Fruit fly (Drosophila melanogaster) whole organism, embryonic: ENCODE measurements around the gene Nse1.

Experiments used
- Bdp1 ChIP-seq: fragments of 200-800 bp; sonication (Bioruptor generic); optimal IDR thresholded peaks from 3 replicates; lab custom pipeline; 2016; ENCODE audit warnings: missing biosample characterization, missing genetic modification characterization
- CG10565 ChIP-seq: fragments of 200-800 bp; sonication (Bioruptor generic); optimal IDR thresholded peaks from 3 replicates; lab custom pipeline; 2016; ENCODE audit warnings: missing biosample characterization, mild to moderate bottlenecking, missing genetic modification characterization
- CG11456 ChIP-seq: fragments of 200-800 bp; sonication (Bioruptor generic); IDR thresholded peaks from 3 replicates; pipeline ENCODE4 v1.3.6; 2022; ENCODE audit warnings: missing biosample characterization, missing genetic modification characterization
- CG11723 ChIP-seq: fragments of 200-800 bp; sonication (Bioruptor generic); optimal IDR thresholded peaks from 2 replicates; lab custom pipeline; 2017; ENCODE audit warnings: missing biosample characterization, mild to moderate bottlenecking, missing genetic modification characterization
- CG12299 ChIP-seq: fragments of 200-800 bp; sonication (Bioruptor generic); optimal IDR thresholded peaks from 2 replicates; lab custom pipeline; 2018; ENCODE audit warnings: missing biosample characterization, mild to moderate bottlenecking, missing genetic modification characterization
- CG14441 ChIP-seq: fragments of 200-800 bp; sonication (Bioruptor generic); IDR thresholded peaks from 2 replicates; pipeline ENCODE4 v1.3.6; 2022; ENCODE audit warnings: missing biosample characterization, missing genetic modification characterization
- CG14860 ChIP-seq: fragments of 200-800 bp; sonication (Bioruptor generic); IDR thresholded peaks from 3 replicates; pipeline ENCODE4 v1.3.6; 2022; ENCODE audit warnings: missing biosample characterization, missing genetic modification characterization; ENCODE audit not compliant: partially characterized antibody
- CG15011 ChIP-seq: fragments of 200-800 bp; sonication (Bioruptor generic); optimal IDR thresholded peaks from 3 replicates; lab custom pipeline; 2018; ENCODE audit warnings: missing biosample characterization, mild to moderate bottlenecking, missing genetic modification characterization
- CG17361 ChIP-seq: fragments of 200-800 bp; sonication (Bioruptor generic); IDR thresholded peaks from 3 replicates; pipeline ENCODE4 v1.3.6; 2022; ENCODE audit warnings: missing biosample characterization, missing genetic modification characterization
- CG17612 ChIP-seq: fragments of 200-800 bp; sonication (Bioruptor generic); IDR thresholded peaks from 2 replicates; pipeline ENCODE4 v1.3.6; 2022; ENCODE audit warnings: missing biosample characterization, missing genetic modification characterization
- CG18011 ChIP-seq: fragments of 200-800 bp; sonication (Bioruptor generic); optimal IDR thresholded peaks from 2 replicates; lab custom pipeline; 2017; ENCODE audit warnings: missing biosample characterization, missing genetic modification characterization, mild to moderate bottlenecking, moderate library complexity, missing genotype
- CG18619 ChIP-seq: fragments of 200-800 bp; sonication (Bioruptor generic); optimal IDR thresholded peaks from 3 replicates; lab custom pipeline; 2017; ENCODE audit warnings: missing biosample characterization, mild to moderate bottlenecking, missing genetic modification characterization
- CG3281 ChIP-seq: fragments of 200-800 bp; sonication (Bioruptor generic); optimal IDR thresholded peaks from 3 replicates; lab custom pipeline; 2017; ENCODE audit warnings: missing biosample characterization, mild to moderate bottlenecking, missing genetic modification characterization
- CG33557 ChIP-seq: fragments of 200-800 bp; sonication (Bioruptor generic); optimal IDR thresholded peaks from 2 replicates; lab custom pipeline; 2019; ENCODE audit warnings: missing biosample characterization, mild to moderate bottlenecking, missing genetic modification characterization, moderate library complexity
- CG34376 ChIP-seq: fragments of 200-800 bp; sonication (Bioruptor generic); optimal IDR thresholded peaks from 2 replicates; lab custom pipeline; 2018; ENCODE audit warnings: missing biosample characterization, mild to moderate bottlenecking, missing genetic modification characterization
- CG6791 ChIP-seq: fragments of 200-800 bp; sonication (Bioruptor generic); IDR thresholded peaks from 3 replicates; pipeline ENCODE4 v1.3.6; 2022; ENCODE audit warnings: missing biosample characterization, missing genetic modification characterization; ENCODE audit not compliant: partially characterized antibody
- CG7928 ChIP-seq: fragments of 200-800 bp; sonication (Bioruptor generic); optimal IDR thresholded peaks from 2 replicates; lab custom pipeline; 2017; ENCODE audit warnings: missing biosample characterization, mild to moderate bottlenecking, missing genetic modification characterization
- CG8765 ChIP-seq: fragments of 200-800 bp; sonication (Bioruptor generic); IDR thresholded peaks from 2 replicates; pipeline ENCODE4 v1.3.6; 2022; ENCODE audit warnings: missing biosample characterization, missing genetic modification characterization
- Dip3 ChIP-seq: fragments of 200-800 bp; sonication (Bioruptor generic); optimal IDR thresholded peaks from 3 replicates; lab custom pipeline; 2016; ENCODE audit warnings: missing biosample characterization, missing genetic modification characterization
- Dll ChIP-seq: fragments of 200-800 bp; sonication (Bioruptor generic); IDR thresholded peaks from 4 replicates; pipeline ENCODE4 v1.3.6; 2022; ENCODE audit warnings: missing biosample characterization, missing genetic modification characterization; ENCODE audit not compliant: partially characterized antibody
- GATAe ChIP-seq: fragments of 200-800 bp; sonication (Bioruptor generic); conservative IDR thresholded peaks from 2 replicates; pipeline ENCODE4 v1.3.6; 2022; ENCODE audit warnings: missing biosample characterization, missing genetic modification characterization
- Gsc ChIP-seq: fragments of 200-800 bp; sonication (Bioruptor generic); IDR thresholded peaks from 2 replicates; pipeline ENCODE4 v1.3.6; 2022; ENCODE audit warnings: missing biosample characterization, missing genetic modification characterization
- Hmr ChIP-seq: fragments of 200-800 bp; sonication (Bioruptor generic); optimal IDR thresholded peaks from 3 replicates; lab custom pipeline; 2017; ENCODE audit warnings: mild to moderate bottlenecking, missing biosample characterization, missing genetic modification reagents, missing genetic modification characterization
- Hr39 ChIP-seq: fragments of >200 bp; optimal IDR thresholded peaks from 2 replicates; lab custom pipeline; 2017
- Lhr ChIP-seq: fragments of 200-800 bp; sonication (Bioruptor generic); optimal IDR thresholded peaks from 3 replicates; lab custom pipeline; 2017; ENCODE audit warnings: mild to moderate bottlenecking, missing biosample characterization, missing genetic modification reagents, missing genetic modification characterization
- MBD-R2 ChIP-seq: fragments of 200-800 bp; sonication (Bioruptor generic); IDR thresholded peaks from 2 replicates; pipeline ENCODE4 v1.3.6; 2022; ENCODE audit warnings: missing biosample characterization, missing genetic modification characterization
- NfI ChIP-seq: fragments of 200-800 bp; sonication (Bioruptor generic); optimal IDR thresholded peaks from 3 replicates; lab custom pipeline; 2018; ENCODE audit warnings: missing biosample characterization, mild to moderate bottlenecking, missing genetic modification characterization, moderate library complexity
- Oli ChIP-seq: fragments of 200-800 bp; sonication (Bioruptor generic); optimal IDR thresholded peaks from 2 replicates; lab custom pipeline; 2018; ENCODE audit warnings: missing biosample characterization, mild to moderate bottlenecking, missing genetic modification characterization, moderate library complexity
- Sox100B ChIP-seq: fragments of 200-800 bp; sonication (Bioruptor generic); optimal IDR thresholded peaks from 3 replicates; lab custom pipeline; 2018; ENCODE audit warnings: missing biosample characterization, mild to moderate bottlenecking, missing genetic modification characterization
- Tbp ChIP-seq: fragments of >200 bp; optimal IDR thresholded peaks from 2 replicates; lab custom pipeline; 2018; ENCODE audit warnings: missing biosample characterization, missing genetic modification characterization
- ab ChIP-seq: fragments of 200-800 bp; sonication (Bioruptor generic); optimal IDR thresholded peaks from 2 replicates; lab custom pipeline; 2016; ENCODE audit warnings: missing biosample characterization, missing genetic modification characterization
- bowl ChIP-seq: fragments of 200-800 bp; sonication (Bioruptor generic); IDR thresholded peaks from 2 replicates; pipeline ENCODE4 v1.3.6; 2022; ENCODE audit warnings: missing biosample characterization, missing genetic modification characterization
- cas ChIP-seq: fragments of 200-800 bp; sonication (Bioruptor generic); IDR thresholded peaks from 2 replicates; pipeline ENCODE4 v1.3.6; 2022; ENCODE audit warnings: missing biosample characterization, missing genetic modification characterization
- croc ChIP-seq: fragments of 200-800 bp; sonication (Bioruptor generic); conservative IDR thresholded peaks from 3 replicates; pipeline ENCODE4 v1.3.6; 2022; ENCODE audit warnings: missing biosample characterization, missing genetic modification characterization
- dati ChIP-seq: fragments of 200-800 bp; sonication (Bioruptor generic); IDR thresholded peaks from 2 replicates; pipeline ENCODE4 v1.3.6; 2022; ENCODE audit warnings: missing biosample characterization, missing genetic modification characterization
- ems ChIP-seq: fragments of 200-800 bp; sonication (Bioruptor generic); optimal IDR thresholded peaks from 3 replicates; lab custom pipeline; 2016; ENCODE audit warnings: missing biosample characterization, missing genetic modification characterization
- eyg ChIP-seq: fragments of 200-800 bp; sonication (Bioruptor generic); optimal IDR thresholded peaks from 3 replicates; lab custom pipeline; 2016; ENCODE audit warnings: missing biosample characterization, missing genetic modification characterization
- fd102C ChIP-seq: fragments of 200-800 bp; sonication (Bioruptor generic); optimal IDR thresholded peaks from 2 replicates; lab custom pipeline; 2018; ENCODE audit warnings: missing biosample characterization, mild to moderate bottlenecking, missing genetic modification characterization, moderate library complexity
- fd3F ChIP-seq: fragments of 200-800 bp; sonication (Bioruptor generic); optimal IDR thresholded peaks from 2 replicates; lab custom pipeline; 2018; ENCODE audit warnings: missing biosample characterization, mild to moderate bottlenecking, missing genetic modification characterization, moderate library complexity
- gt ChIP-seq: fragments of 200-800 bp; sonication (Bioruptor generic); IDR thresholded peaks from 2 replicates; pipeline ENCODE4 v1.3.6; 2022; ENCODE audit warnings: missing biosample characterization, missing genetic modification characterization
- ham ChIP-seq: fragments of 200-800 bp; sonication (Bioruptor generic); IDR thresholded peaks from 2 replicates; pipeline ENCODE4 v1.3.6; 2022; ENCODE audit warnings: missing biosample characterization, missing genetic modification characterization
- jigr1 ChIP-seq: fragments of 200-800 bp; sonication (Bioruptor generic); IDR thresholded peaks from 3 replicates; pipeline ENCODE4 v1.3.6; 2022; ENCODE audit warnings: missing biosample characterization, missing genetic modification characterization
- jumu ChIP-seq: fragments of 200-800 bp; sonication (Bioruptor generic); optimal IDR thresholded peaks from 3 replicates; lab custom pipeline; 2016; ENCODE audit warnings: missing biosample characterization, missing genetic modification characterization
- pnt ChIP-seq: fragments of 200-800 bp; sonication (Bioruptor generic); optimal IDR thresholded peaks from 3 replicates; lab custom pipeline; 2016; ENCODE audit warnings: missing biosample characterization, missing genetic modification characterization
- sc ChIP-seq, 3 experiments: fragments of >200 bp in 2 of 3; fragments of 200-800 bp in 1 of 3; sonication (Bioruptor generic) in 1 of 3; optimal IDR thresholded peaks; 2 replicates in 2 of 3; 3 replicates in 1 of 3; lab custom pipeline; 2017; ENCODE audit warnings: mild to moderate bottlenecking in 1 of 3, missing biosample characterization in 1 of 3, missing genetic modification characterization in 1 of 3, missing genetic modification reagents in 1 of 3
- schlank ChIP-seq: fragments of 200-800 bp; sonication (Bioruptor generic); optimal IDR thresholded peaks from 2 replicates; lab custom pipeline; 2018; ENCODE audit warnings: missing biosample characterization, mild to moderate bottlenecking, missing genetic modification characterization
- sqz ChIP-seq: fragments of 200-800 bp; sonication (Bioruptor generic); optimal IDR thresholded peaks from 3 replicates; lab custom pipeline; 2018; ENCODE audit warnings: missing biosample characterization, mild to moderate bottlenecking, missing genetic modification characterization
- wor ChIP-seq: fragments of 200-800 bp; sonication (Bioruptor generic); IDR thresholded peaks from 2 replicates; pipeline ENCODE4 v1.3.6; 2022; ENCODE audit warnings: missing biosample characterization, missing genetic modification characterization
- zen ChIP-seq: fragments of 200-800 bp; sonication (Bioruptor generic); optimal IDR thresholded peaks from 3 replicates; lab custom pipeline; 2018; ENCODE audit warnings: missing biosample characterization, mild to moderate bottlenecking, missing genetic modification characterization, moderate library complexity
- zfh2 ChIP-seq: fragments of 200-800 bp; sonication (Bioruptor generic); optimal IDR thresholded peaks from 2 replicates; lab custom pipeline; 2016; ENCODE audit warnings: missing biosample characterization, missing genetic modification characterization

The Nse1 gene

DNA sequence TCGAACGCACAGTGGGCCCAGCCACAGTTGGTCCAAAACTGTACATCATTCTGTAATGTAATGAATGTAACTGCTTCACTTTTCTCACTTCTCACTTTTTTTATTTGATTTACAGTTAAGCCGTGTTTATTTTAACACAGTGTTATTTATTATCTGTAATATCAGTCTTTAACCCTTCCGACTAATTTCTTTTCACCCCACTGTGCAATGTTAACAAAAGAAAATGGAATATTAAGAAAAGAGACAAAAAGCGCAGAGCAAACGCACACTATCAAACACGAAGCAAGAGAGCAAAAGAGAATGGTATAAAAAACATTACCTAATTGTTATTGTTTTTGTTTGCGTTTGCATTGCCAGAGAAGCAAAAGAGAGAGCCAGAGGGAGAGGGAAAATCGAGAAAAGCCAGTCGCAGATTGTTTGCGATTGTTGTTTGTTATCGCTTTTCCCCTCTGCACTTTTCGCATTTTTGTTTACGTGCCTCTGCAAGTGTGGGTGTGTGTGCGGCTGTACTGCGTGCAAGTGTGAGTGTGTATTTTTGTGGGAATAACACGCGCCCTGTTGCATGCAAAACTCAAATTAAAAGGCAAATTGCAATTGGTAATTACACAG is 30.2 kb downstream of the Nse1 start (continued):
- TF ChIP-seq Gsc (GFP tag; lab: Robert Waterston, UW) = peak; percentile 86
- TF ChIP-seq Dll (GFP tag; lab: Robert Waterston, UW) = peak; percentile 37; the same call in 1 of the 4 replicates
- peak; percentile 59; the same call in 1 of the 3 replicates for TF ChIP-seq CG6791 (GFP tag; lab: Robert Waterston, UW)
- TF ChIP-seq Oli = peak; percentile 99
- no peak for TF ChIP-seq Hr39 (lab: Kevin White, UChicago)
- peak; percentile 57 for TF ChIP-seq CG14860 (GFP tag; lab: Robert Waterston, UW)
- TF ChIP-seq Tbp (GFP tag; lab: Kevin White, UChicago) = no peak
- peak; percentile 97 for TF ChIP-seq eyg (GFP tag; lab: Kevin White, UChicago)
- TF ChIP-seq cas (GFP tag; lab: Robert Waterston, UW) = peak; percentile 88
- TF ChIP-seq ems (GFP tag; lab: Kevin White, UChicago) = peak; percentile 99
- peak; percentile 97 for TF ChIP-seq zen (tag; lab: Kevin White, UChicago)
- TF ChIP-seq CG14441 (GFP tag; lab: Robert Waterston, UW) = peak; percentile 98
- peak; percentile 92 for TF ChIP-seq CG8765
- peak; percentile 96 for TF ChIP-seq wor (GFP tag; lab: Robert Waterston, UW)
- peak; percentile 96 for TF ChIP-seq fd3F (GFP tag; lab: Kevin White, UChicago)
- TF ChIP-seq Dip3 = peak; percentile 96
- TF ChIP-seq CG17612 (GFP tag; lab: Robert Waterston, UW) = peak; percentile 93
- peak; percentile 96 for TF ChIP-seq jumu (GFP tag; lab: Kevin White, UChicago)
- peak; percentile 91 for TF ChIP-seq CG18011 (GFP tag; lab: Kevin White, UChicago)
- TF ChIP-seq CG18619 (GFP tag; lab: Kevin White, UChicago) = peak; percentile 97
- peak; percentile 96 for TF ChIP-seq CG33557 (GFP tag; lab: Kevin White, UChicago)
- peak; percentile 98 for TF ChIP-seq CG17361 (GFP tag; lab: Robert Waterston, UW)
- TF ChIP-seq gt (GFP tag; lab: Robert Waterston, UW) = peak; percentile 86
- TF ChIP-seq zfh2 (GFP tag; lab: Kevin White, UChicago) = peak; percentile 94
- TF ChIP-seq bowl (GFP tag; lab: Robert Waterston, UW) = peak; percentile 95
- peak; percentile 95 for TF ChIP-seq Lhr
- TF ChIP-seq Hmr (GFP tag; lab: Kevin White, UChicago) = peak; percentile 98
- TF ChIP-seq Bdp1 = peak; percentile 95
- TF ChIP-seq Sox100B = peak; percentile 98
- peak; percentile 97 for TF ChIP-seq CG12299 (tag; lab: Kevin White, UChicago)
- peak; percentile 95 for TF ChIP-seq jigr1
- TF ChIP-seq NfI (GFP tag; lab: Kevin White, UChicago) = peak; percentile 98
- TF ChIP-seq GATAe (GFP tag; lab: Robert Waterston, UW) = peak; percentile 87
- TF ChIP-seq CG7928 (GFP tag; lab: Kevin White, UChicago) = peak; percentile 76
- TF ChIP-seq dati (GFP tag; lab: Robert Waterston, UW) = peak; percentile 91
- TF ChIP-seq croc (GFP tag; lab: Robert Waterston, UW) = peak; percentile 94
- peak; percentile 96 for TF ChIP-seq CG11456
- peak; percentile 96 for TF ChIP-seq ab (GFP tag; lab: Kevin White, UChicago)
- TF ChIP-seq MBD-R2 (GFP tag; lab: Robert Waterston, UW) = peak; percentile 89
- peak; percentile 96 for TF ChIP-seq CG15011 (GFP tag; lab: Kevin White, UChicago)
- TF ChIP-seq CG11723 = peak; percentile 98
- TF ChIP-seq fd102C (GFP tag; lab: Kevin White, UChicago) = peak; percentile 93
- TF ChIP-seq sqz (GFP tag; lab: Kevin White, UChicago) = peak; percentile 99
- TF ChIP-seq CG34376 (GFP tag; lab: Kevin White, UChicago) = peak; percentile 96
- TF ChIP-seq schlank = peak; percentile 94
- TF ChIP-seq CG3281 (GFP tag; lab: Kevin White, UChicago) = peak; percentile 97
- no peak for TF ChIP-seq sc (optimal IDR thresholded peaks at IDR 0.05; lab: Kevin White, UChicago)
- peak; percentile 98 for TF ChIP-seq sc (GFP tag; optimal IDR thresholded peaks at IDR 0.05; lab: Kevin White, UChicago)
- peak; percentile 85 for TF ChIP-seq ham (GFP tag; lab: Robert Waterston, UW)
- TF ChIP-seq CG10565 (GFP tag; lab: Kevin White, UChicago) = peak; percentile 95
- TF ChIP-seq pnt = peak; percentile 97
